Fruit fly (Drosophila melanogaster): ENCODE data around the gene mrn.

Gene mrn

DNA sequence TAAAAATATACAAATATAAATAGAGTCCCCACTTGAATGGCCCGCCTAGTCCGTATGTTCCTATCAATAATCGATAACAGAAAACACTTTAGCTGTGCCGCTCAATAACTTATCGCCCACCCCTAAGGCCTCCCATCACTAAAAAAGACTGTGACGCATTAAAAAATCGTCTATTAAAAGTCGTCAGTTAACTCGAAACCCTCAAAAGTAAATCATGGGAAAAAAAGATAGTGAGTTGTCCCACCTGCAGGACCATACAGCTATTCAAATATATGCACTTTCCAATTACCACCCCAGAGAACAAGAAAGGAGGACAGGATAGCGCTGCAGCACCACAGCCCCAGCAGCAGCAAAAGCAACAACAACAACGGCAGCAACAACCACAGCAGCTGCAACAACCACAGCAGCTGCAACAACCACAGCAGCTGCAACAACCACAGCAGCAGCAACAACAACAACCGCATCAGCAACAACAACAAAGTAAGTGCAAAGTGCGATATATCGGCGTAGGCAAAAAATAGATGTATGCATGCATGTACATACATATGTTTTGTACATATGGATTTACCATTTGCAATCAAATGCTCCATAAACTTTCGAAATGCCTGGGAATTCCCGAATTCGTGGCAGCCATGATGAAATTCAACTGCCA, 26.2 kb downstream of the mrn start, which contains the start of gene AGO2 (continued):
- TF ChIP-seq CG2712 (tag; optimal IDR thresholded peaks at IDR 0.05) = peak; percentile 6
- no peak for TF ChIP-seq ftz-f1 (GFP tag; optimal IDR thresholded peaks at IDR 0.05)
- TF ChIP-seq twi (tag; optimal IDR thresholded peaks at IDR 0.05) = peak; percentile 53
- no peak for TF ChIP-seq so (GFP tag; IDR thresholded peaks at IDR 0.05)
- TF ChIP-seq CG31365 (tag; optimal IDR thresholded peaks at IDR 0.05) = peak; percentile 3
- TF ChIP-seq CG2116 (GFP tag; optimal IDR thresholded peaks at IDR 0.05) = peak; percentile 91
- TF ChIP-seq PHDP (tag; optimal IDR thresholded peaks at IDR 0.05) = no peak
- TF ChIP-seq CG31388 (GFP tag; optimal IDR thresholded peaks at IDR 0.05) = no peak
- TF ChIP-seq zfh2 (GFP tag; optimal IDR thresholded peaks at IDR 0.05) = peak; percentile 9
- TF ChIP-seq Poxn (GFP tag; IDR thresholded peaks at IDR 0.05) = no peak
- peak; percentile 19 for TF ChIP-seq cwo (GFP tag; optimal IDR thresholded peaks at IDR 0.05)
- no peak for TF ChIP-seq sr (GFP tag; IDR thresholded peaks at IDR 0.05)
- TF ChIP-seq row (GFP tag; IDR thresholded peaks at IDR 0.05) = peak; percentile 31; the same call in 1 of the 3 replicates
- TF ChIP-seq CG30431 (GFP tag; optimal IDR thresholded peaks at IDR 0.05) = no peak
- no peak for TF ChIP-seq repo (GFP tag; optimal IDR thresholded peaks at IDR 0.05)
- no peak for TF ChIP-seq Doc2 (GFP tag; IDR thresholded peaks at IDR 0.05)
- TF ChIP-seq HmgD (GFP tag; optimal IDR thresholded peaks at IDR 0.05) = peak; percentile 91
- TF ChIP-seq Xbp1 (GFP tag; optimal IDR thresholded peaks at IDR 0.05) = no peak
- TF ChIP-seq mld (GFP tag; IDR thresholded peaks at IDR 0.05; ENCODE audit: partially characterized antibody) = no peak; the same call in 2 of the 3 replicates
- peak; percentile 21 for TF ChIP-seq nerfin-1 (tag; optimal IDR thresholded peaks at IDR 0.05)
- TF ChIP-seq Hr3 (GFP tag; optimal IDR thresholded peaks at IDR 0.05) = no peak
- peak; percentile 74 for TF ChIP-seq amos (GFP tag; IDR thresholded peaks at IDR 0.05; ENCODE audit: partially characterized antibody)
- peak; percentile 61 for TF ChIP-seq kni (GFP tag; optimal IDR thresholded peaks at IDR 0.05)
- TF ChIP-seq GATAe (GFP tag; conservative IDR thresholded peaks at IDR 0.05) = no peak
- TF ChIP-seq sisA (GFP tag; IDR thresholded peaks at IDR 0.05) = no peak
- no peak for TF ChIP-seq CG14441 (GFP tag; IDR thresholded peaks at IDR 0.05)
- no peak for TF ChIP-seq CG43689 (GFP tag; IDR thresholded peaks at IDR 0.05)
- no peak for TF ChIP-seq dpn (GFP tag; optimal IDR thresholded peaks at IDR 0.05)
- no peak for TF ChIP-seq ranshi (GFP tag; IDR thresholded peaks at IDR 0.05)
- no peak for TF ChIP-seq Gug (GFP tag; IDR thresholded peaks at IDR 0.05)
- peak; percentile 76; the same call in 1 of the 3 replicates for TF ChIP-seq CG34422 (GFP tag; IDR thresholded peaks at IDR 0.05)
- no peak for TF ChIP-seq cas (GFP tag; IDR thresholded peaks at IDR 0.05)
- no peak for TF ChIP-seq esg (GFP tag; conservative IDR thresholded peaks at IDR 0.05)
- TF ChIP-seq Atf-2 (GFP tag; optimal IDR thresholded peaks at IDR 0.05) = no peak
- no peak for TF ChIP-seq CG1792 (GFP tag; optimal IDR thresholded peaks at IDR 0.05)
- TF ChIP-seq Sry-δ (GFP tag; optimal IDR thresholded peaks at IDR 0.05) = peak; percentile 95
- TF ChIP-seq CG5180 (GFP tag; optimal IDR thresholded peaks at IDR 0.05) = peak; percentile 11
- no peak for TF ChIP-seq Kr (GFP tag; optimal IDR thresholded peaks at IDR 0.05)
- peak; percentile 80 for TF ChIP-seq CG13287 (GFP tag; IDR thresholded peaks at IDR 0.05; ENCODE audit: partially characterized antibody)
- TF ChIP-seq ind (GFP tag; optimal IDR thresholded peaks at IDR 0.05) = no peak
- TF ChIP-seq CG17361 (GFP tag; IDR thresholded peaks at IDR 0.05) = peak; percentile 32; the same call in 1 of the 3 replicates
- TF ChIP-seq CG16863 (GFP tag; optimal IDR thresholded peaks at IDR 0.05) = no peak
- TF ChIP-seq CG2875 (GFP tag; optimal IDR thresholded peaks at IDR 0.05) = no peak
- no peak for TF ChIP-seq hth (optimal IDR thresholded peaks at IDR 0.05)
- TF ChIP-seq CG8388 (GFP tag; optimal IDR thresholded peaks at IDR 0.05) = no peak
- peak; percentile 95; the same call in 2 of the 4 replicates for TF ChIP-seq chinmo (GFP tag; IDR thresholded peaks at IDR 0.05; ENCODE audit: partially characterized antibody)
- TF ChIP-seq sob (GFP tag; IDR thresholded peaks at IDR 0.05) = no peak
- TF ChIP-seq tup (GFP tag; optimal IDR thresholded peaks at IDR 0.05) = no peak
- no peak for TF ChIP-seq CG12219 (GFP tag; optimal IDR thresholded peaks at IDR 0.05)
- no peak for TF ChIP-seq bcd (GFP tag; optimal IDR thresholded peaks at IDR 0.05)
- peak; percentile 51 for TF ChIP-seq Side (GFP tag; optimal IDR thresholded peaks at IDR 0.05)

All from whole organism, embryonic.